Fruit fly (Drosophila melanogaster): ENCODE measurements around the gene Csl4.

- TF ChIP-seq CG8478 (optimal IDR thresholded peaks at IDR 0.05) (no peak), CTCF (optimal IDR thresholded peaks at IDR 0.05) (no peak)
Observed at dm6 chr2L:11085129-11085528, 38.2 kb downstream of the Csl4 start, which contains the start of gene AstCC.

Measured in S2 (cell line).